Fruit fly (Drosophila melanogaster): Measurements from ENCODE around the gene CG12560.

Gene CG12560

DNA sequence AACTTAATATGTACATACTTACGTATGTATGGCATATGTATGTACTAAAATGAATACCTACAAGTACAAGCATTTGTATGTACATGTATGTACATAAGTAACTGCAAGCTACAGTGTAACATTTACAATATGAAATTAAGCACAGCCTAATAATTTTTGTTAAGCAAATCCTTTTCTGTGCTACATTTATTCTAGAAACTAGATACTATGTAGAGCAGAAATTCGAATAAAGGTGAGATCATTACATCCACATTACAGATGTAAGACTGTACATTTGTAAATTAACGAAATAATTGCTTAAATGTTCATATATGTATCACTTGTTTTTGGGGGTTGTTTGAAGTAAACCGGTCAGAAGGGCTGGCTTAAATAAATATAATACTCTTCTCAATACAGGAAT is 17.3 kb downstream of the CG12560 start (continued):
- peak; percentile 15 for TF ChIP-seq woc (GFP tag; optimal IDR thresholded peaks at IDR 0.05)
- TF ChIP-seq Sp1 (GFP tag; optimal IDR thresholded peaks at IDR 0.05), result peak; percentile 77
- TF ChIP-seq sv (GFP tag; optimal IDR thresholded peaks at IDR 0.05), result no peak
- peak; percentile 52 for TF ChIP-seq psq (GFP tag; optimal IDR thresholded peaks at IDR 0.05)
- TF ChIP-seq br (GFP tag; optimal IDR thresholded peaks at IDR 0.05), result peak; percentile 60
- no peak for TF ChIP-seq usp (GFP tag; optimal IDR thresholded peaks at IDR 0.05)
- no peak for TF ChIP-seq jim (GFP tag; optimal IDR thresholded peaks at IDR 0.05)
- peak; percentile 75 for TF ChIP-seq HLH106 (tag; optimal IDR thresholded peaks at IDR 0.05)
- peak; percentile 16 for TF ChIP-seq CG9705 (GFP tag; optimal IDR thresholded peaks at IDR 0.05)
- TF ChIP-seq Mio (GFP tag; optimal IDR thresholded peaks at IDR 0.05), result no peak

DNA sequence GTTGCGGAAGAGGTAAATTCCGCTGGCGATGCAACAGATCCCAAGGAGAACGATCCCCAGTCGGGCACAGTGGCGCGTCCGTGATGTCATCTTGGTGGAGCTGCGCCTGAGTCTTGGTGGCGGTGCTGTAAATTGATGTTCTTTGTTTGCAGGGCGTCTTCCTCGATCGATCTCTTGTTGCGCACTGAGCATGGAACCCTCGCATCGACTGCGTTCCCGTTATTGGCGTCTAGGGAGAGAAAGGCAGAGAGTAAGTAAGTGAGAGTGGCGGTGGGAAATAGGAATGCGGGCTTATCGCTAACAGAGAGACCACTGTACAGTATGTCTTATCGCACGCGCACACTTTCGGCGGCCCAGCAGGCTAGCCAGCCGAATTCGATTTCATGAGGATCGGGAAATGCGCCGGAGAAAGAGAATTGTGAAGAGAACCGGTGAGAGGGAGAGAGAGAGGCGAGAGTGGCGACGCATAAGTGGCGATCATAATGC is 17.8 kb downstream of the CG12560 start:
- TF ChIP-seq HLH106 (tag; optimal IDR thresholded peaks at IDR 0.05) (peak; percentile 4), fru (GFP tag; optimal IDR thresholded peaks at IDR 0.05) (no peak), lola (GFP tag; optimal IDR thresholded peaks at IDR 0.05) (no peak), woc (GFP tag; optimal IDR thresholded peaks at IDR 0.05) (no peak), Hr83 (GFP tag; optimal IDR thresholded peaks at IDR 0.05; ENCODE audit: poor library complexity, severe bottlenecking) (peak; percentile 51), dl (GFP tag; optimal IDR thresholded peaks at IDR 0.05; ENCODE audit: insufficient read depth in 1 of 2, partially characterized antibody in 2 of 2) (peak; percentile 26 to 69), Dif (GFP tag; optimal IDR thresholded peaks at IDR 0.05; ENCODE audit: partially characterized antibody) (peak; percentile 46)

DNA sequence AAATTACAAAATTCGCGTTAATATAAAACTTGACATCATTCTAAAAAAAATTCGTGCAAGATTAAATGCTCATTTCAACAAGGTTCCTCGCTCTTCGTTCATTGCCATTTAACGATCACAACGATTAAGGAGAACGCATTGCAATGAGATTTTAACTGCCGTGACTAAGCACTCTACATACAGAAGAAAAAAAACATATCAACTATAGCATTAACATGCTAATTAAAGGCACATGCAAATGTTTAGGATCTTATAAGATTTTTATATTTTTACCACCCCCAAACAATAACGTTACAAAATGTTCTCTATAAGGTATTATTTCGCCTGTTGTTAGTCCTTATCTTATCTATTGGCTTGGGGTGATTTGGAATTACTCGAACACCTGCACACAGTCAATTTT is 18.6 kb downstream of the CG12560 start:
- TF ChIP-seq h (GFP tag; optimal IDR thresholded peaks at IDR 0.05), result no peak
- TF ChIP-seq N (GFP tag; optimal IDR thresholded peaks at IDR 0.05), result no peak
- TF ChIP-seq Abd-B (GFP tag; optimal IDR thresholded peaks at IDR 0.05), result no peak
- TF ChIP-seq sv (GFP tag; optimal IDR thresholded peaks at IDR 0.05), result no peak
- no peak for TF ChIP-seq jim (GFP tag; optimal IDR thresholded peaks at IDR 0.05)
- no peak for TF ChIP-seq Hr78 (GFP tag; optimal IDR thresholded peaks at IDR 0.05)

DNA sequence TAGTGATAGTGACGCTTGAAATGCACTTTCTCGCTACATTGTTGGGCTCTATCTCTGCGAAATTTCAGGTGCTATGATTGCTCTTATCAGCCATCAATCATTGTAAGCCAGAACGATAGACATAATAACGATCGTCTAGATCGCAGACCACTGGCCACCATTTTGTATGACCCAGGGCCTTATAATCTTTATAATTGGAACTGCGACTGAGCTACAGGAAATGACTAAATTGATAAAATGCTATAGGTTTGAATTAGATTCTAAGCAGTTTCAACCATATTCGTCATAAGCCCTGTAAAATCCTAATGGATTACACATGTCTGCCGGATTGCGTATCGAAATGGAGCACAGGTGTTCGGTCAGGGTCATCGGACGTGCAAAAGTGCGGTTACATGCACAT is 19.4 kb downstream of the CG12560 start:
- TF ChIP-seq HLH106 (tag; optimal IDR thresholded peaks at IDR 0.05), result no peak
- no peak for TF ChIP-seq Hr83 (GFP tag; optimal IDR thresholded peaks at IDR 0.05; ENCODE audit: poor library complexity, severe bottlenecking)
- TF ChIP-seq fru (GFP tag; optimal IDR thresholded peaks at IDR 0.05), result no peak
- TF ChIP-seq br (GFP tag; optimal IDR thresholded peaks at IDR 0.05), result no peak
- TF ChIP-seq dl (GFP tag; optimal IDR thresholded peaks at IDR 0.05; ENCODE audit: insufficient read depth in 1 of 2, partially characterized antibody in 2 of 2), result no peak
- TF ChIP-seq Dif (GFP tag; optimal IDR thresholded peaks at IDR 0.05; ENCODE audit: partially characterized antibody), result no peak
- TF ChIP-seq OdsH (GFP tag; optimal IDR thresholded peaks at IDR 0.05), result no peak
- TF ChIP-seq Hr78 (GFP tag; optimal IDR thresholded peaks at IDR 0.05), result no peak
- TF ChIP-seq GATAd (GFP tag; optimal IDR thresholded peaks at IDR 0.05), result no peak
- TF ChIP-seq Jra (GFP tag; optimal IDR thresholded peaks at IDR 0.05), result no peak
- TF ChIP-seq sage (GFP tag; optimal IDR thresholded peaks at IDR 0.05), result no peak
- TF ChIP-seq foxo (GFP tag; optimal IDR thresholded peaks at IDR 0.05), result no peak
- no peak for TF ChIP-seq CrebA (GFP tag; optimal IDR thresholded peaks at IDR 0.05; ENCODE audit: borderline replicate concordance)
- TF ChIP-seq Mio (GFP tag; optimal IDR thresholded peaks at IDR 0.05), result no peak
- TF ChIP-seq psq (GFP tag; optimal IDR thresholded peaks at IDR 0.05), result no peak
- TF ChIP-seq dsf (GFP tag; optimal IDR thresholded peaks at IDR 0.05; ENCODE audit: borderline replicate concordance), result no peak

DNA sequence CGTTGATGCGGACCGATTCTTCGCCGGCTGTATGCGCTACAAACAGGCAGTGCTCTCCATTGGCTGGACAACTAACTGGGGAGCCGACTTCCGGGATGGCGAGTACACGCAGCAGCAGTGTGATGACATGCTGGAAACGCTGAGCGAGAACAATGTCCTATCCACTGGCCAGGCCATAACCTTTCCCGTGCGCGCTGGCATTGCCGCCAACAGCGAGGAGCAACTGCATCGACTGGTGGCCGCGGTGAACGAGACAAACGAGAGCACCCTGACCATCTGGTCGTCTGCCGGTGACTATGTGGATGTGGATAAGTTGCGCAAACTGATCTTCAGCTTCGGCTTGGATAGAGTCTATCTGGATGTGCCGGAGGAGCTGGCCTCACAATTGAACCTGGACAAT is 23.1 kb downstream of the CG12560 start:
- TF ChIP-seq tai (GFP tag; optimal IDR thresholded peaks at IDR 0.05) (no peak), Sp1 (GFP tag; optimal IDR thresholded peaks at IDR 0.05) (no peak), CG9705 (GFP tag; optimal IDR thresholded peaks at IDR 0.05) (no peak), pan (optimal IDR thresholded peaks at IDR 0.05) (no peak), Vsx2 (GFP tag; optimal IDR thresholded peaks at IDR 0.05; ENCODE audit: partially characterized antibody) (no peak), lola (GFP tag; optimal IDR thresholded peaks at IDR 0.05) (no peak), sv (GFP tag; optimal IDR thresholded peaks at IDR 0.05) (no peak), dsf (GFP tag; optimal IDR thresholded peaks at IDR 0.05; ENCODE audit: borderline replicate concordance) (no peak), fru (GFP tag; optimal IDR thresholded peaks at IDR 0.05) (no peak), N (GFP tag; optimal IDR thresholded peaks at IDR 0.05) (no peak), Hr78 (GFP tag; optimal IDR thresholded peaks at IDR 0.05) (no peak), Hnf4 (GFP tag; optimal IDR thresholded peaks at IDR 0.05) (no peak), Hr83 (GFP tag; optimal IDR thresholded peaks at IDR 0.05; ENCODE audit: poor library complexity, severe bottlenecking) (no peak), h (GFP tag; optimal IDR thresholded peaks at IDR 0.05) (no peak), CrebA (GFP tag; optimal IDR thresholded peaks at IDR 0.05; ENCODE audit: borderline replicate concordance) (no peak), woc (GFP tag; optimal IDR thresholded peaks at IDR 0.05) (no peak)
